Fruit fly (Drosophila melanogaster) whole organism, embryonic: ENCODE data around the gene Hr4.

Source experiments
- Aef1 ChIP-seq: fragments of 200-800 bp; sonication (Bioruptor generic); IDR thresholded peaks from 3 replicates; pipeline ENCODE4 v1.3.6; 2022; ENCODE audit warnings: missing biosample characterization, missing genetic modification characterization
- Asciz ChIP-seq: fragments of 200-800 bp; sonication (Bioruptor generic); optimal IDR thresholded peaks from 2 replicates; lab custom pipeline; 2017; ENCODE audit warnings: missing biosample characterization, mild to moderate bottlenecking, missing genetic modification characterization, missing genetic modification reagents
- Atf3 ChIP-seq: fragments of 200-800 bp; sonication (Bioruptor generic); optimal IDR thresholded peaks from 3 replicates; lab custom pipeline; 2016; ENCODE audit warnings: missing biosample characterization, missing genetic modification characterization
- CG1024 ChIP-seq: fragments of 200-800 bp; sonication (Bioruptor generic); IDR thresholded peaks from 2 replicates; pipeline ENCODE4 v1.3.6; 2022; ENCODE audit warnings: missing biosample characterization, missing genetic modification characterization
- CG10462 ChIP-seq: fragments of 200-800 bp; sonication (Bioruptor generic); optimal IDR thresholded peaks from 2 replicates; lab custom pipeline; 2016; ENCODE audit warnings: missing biosample characterization, missing genetic modification characterization
- CG11723 ChIP-seq: fragments of 200-800 bp; sonication (Bioruptor generic); optimal IDR thresholded peaks from 2 replicates; lab custom pipeline; 2017; ENCODE audit warnings: missing biosample characterization, mild to moderate bottlenecking, missing genetic modification characterization
- CG12155 ChIP-seq: fragments of 200-800 bp; sonication (Bioruptor generic); optimal IDR thresholded peaks from 3 replicates; lab custom pipeline; 2016; ENCODE audit warnings: missing biosample characterization, missing genetic modification characterization
- CG12942 ChIP-seq: fragments of 200-800 bp; sonication (Bioruptor generic); optimal IDR thresholded peaks from 3 replicates; lab custom pipeline; 2016; ENCODE audit warnings: missing biosample characterization, missing genetic modification characterization
- CG14441 ChIP-seq: fragments of 200-800 bp; sonication (Bioruptor generic); IDR thresholded peaks from 2 replicates; pipeline ENCODE4 v1.3.6; 2022; ENCODE audit warnings: missing biosample characterization, missing genetic modification characterization
- CG15011 ChIP-seq: fragments of 200-800 bp; sonication (Bioruptor generic); optimal IDR thresholded peaks from 3 replicates; lab custom pipeline; 2018; ENCODE audit warnings: missing biosample characterization, mild to moderate bottlenecking, missing genetic modification characterization
- CG17385 ChIP-seq: fragments of 200-800 bp; sonication (Bioruptor generic); optimal IDR thresholded peaks from 3 replicates; lab custom pipeline; 2018; ENCODE audit warnings: missing biosample characterization, mild to moderate bottlenecking, missing genetic modification characterization
- CG18262 ChIP-seq: fragments of 200-800 bp; optimal IDR thresholded peaks from 3 replicates; lab custom pipeline; 2019; ENCODE audit warnings: missing biosample characterization, mild to moderate bottlenecking, missing genetic modification characterization, moderate library complexity
- CG2199 ChIP-seq: fragments of 200-800 bp; sonication (Bioruptor generic); IDR thresholded peaks from 3 replicates; pipeline ENCODE4 v1.3.6; 2022; ENCODE audit warnings: missing biosample characterization, missing genetic modification characterization
- CG2875 ChIP-seq: fragments of 200-800 bp; sonication (Bioruptor generic); optimal IDR thresholded peaks from 2 replicates; lab custom pipeline; 2017; ENCODE audit warnings: missing biosample characterization, mild to moderate bottlenecking, missing genetic modification characterization, missing genetic modification reagents
- CG30020 ChIP-seq: fragments of 200-800 bp; optimal IDR thresholded peaks from 2 replicates; lab custom pipeline; 2019; ENCODE audit warnings: missing biosample characterization, mild to moderate bottlenecking, missing genetic modification characterization, moderate library complexity
- CG31388 ChIP-seq: fragments of 200-800 bp; sonication (Bioruptor generic); optimal IDR thresholded peaks from 2 replicates; lab custom pipeline; 2016; ENCODE audit warnings: missing biosample characterization, missing genetic modification characterization
- CG31441 ChIP-seq: fragments of 200-800 bp; sonication (Bioruptor generic); IDR thresholded peaks from 2 replicates; pipeline ENCODE4 v1.3.6; 2022; ENCODE audit warnings: missing biosample characterization, missing genetic modification characterization
- CG4820 ChIP-seq: fragments of 200-800 bp; sonication (Bioruptor generic); optimal IDR thresholded peaks from 3 replicates; lab custom pipeline; 2016; ENCODE audit warnings: missing biosample characterization, missing genetic modification characterization
- CG7357 ChIP-seq: fragments of 200-800 bp; sonication (Bioruptor generic); IDR thresholded peaks from 3 replicates; pipeline ENCODE4 v1.3.6; 2022; ENCODE audit warnings: missing biosample characterization, missing genetic modification characterization
- CG7745 ChIP-seq: fragments of 200-800 bp; sonication (Bioruptor generic); optimal IDR thresholded peaks from 2 replicates; lab custom pipeline; 2018; ENCODE audit warnings: missing biosample characterization, mild to moderate bottlenecking, missing genetic modification characterization, moderate library complexity
- CG8359 ChIP-seq: fragments of 200-800 bp; sonication (Bioruptor generic); optimal IDR thresholded peaks from 2 replicates; lab custom pipeline; 2017; ENCODE audit warnings: missing biosample characterization, mild to moderate bottlenecking, missing genetic modification characterization, borderline replicate concordance
- CG8765 ChIP-seq: fragments of 200-800 bp; sonication (Bioruptor generic); IDR thresholded peaks from 2 replicates; pipeline ENCODE4 v1.3.6; 2022; ENCODE audit warnings: missing biosample characterization, missing genetic modification characterization
- CG8944 ChIP-seq: fragments of 200-800 bp; sonication (Bioruptor generic); optimal IDR thresholded peaks from 3 replicates; lab custom pipeline; 2016; ENCODE audit warnings: missing biosample characterization, missing genetic modification characterization
- CG9609 ChIP-seq: fragments of 200-800 bp; sonication (Bioruptor generic); optimal IDR thresholded peaks from 3 replicates; lab custom pipeline; 2016; ENCODE audit warnings: missing biosample characterization, missing genetic modification characterization
- CG9876 ChIP-seq: fragments of 200-800 bp; sonication (Bioruptor generic); optimal IDR thresholded peaks from 2 replicates; lab custom pipeline; 2016; ENCODE audit warnings: missing biosample characterization, missing genetic modification characterization
- Dek ChIP-seq: fragments of 200-800 bp; sonication (Bioruptor generic); optimal IDR thresholded peaks from 3 replicates; lab custom pipeline; 2019; ENCODE audit warnings: missing biosample characterization, mild to moderate bottlenecking, missing genetic modification characterization, moderate library complexity
- Eip74EF ChIP-seq, 2 experiments: fragments of 200-800 bp in 1 of 2; fragments of >200 bp in 1 of 2; sonication (Bioruptor generic) in 1 of 2; optimal IDR thresholded peaks; 2 replicates each; lab custom pipeline; 2017 to 2019; ENCODE audit warnings: missing biosample characterization in 2 of 2, missing genetic modification characterization in 2 of 2, mild to moderate bottlenecking in 1 of 2, moderate library complexity in 1 of 2
- Ets97D ChIP-seq: fragments of 200-800 bp; sonication (Bioruptor generic); optimal IDR thresholded peaks from 3 replicates; lab custom pipeline; 2016; ENCODE audit warnings: missing biosample characterization, missing genetic modification characterization
- HLH3B ChIP-seq: fragments of 200-800 bp; sonication (Bioruptor generic); IDR thresholded peaks from 2 replicates; pipeline ENCODE4 v1.3.6; 2022; ENCODE audit warnings: missing biosample characterization, missing genetic modification characterization
- Jarid2 ChIP-seq: fragments of 200-800 bp; sonication (Bioruptor generic); optimal IDR thresholded peaks from 3 replicates; lab custom pipeline; 2017; ENCODE audit warnings: mild to moderate bottlenecking, missing biosample characterization, missing genetic modification reagents, missing genetic modification characterization
- MBD-R2 ChIP-seq: fragments of 200-800 bp; sonication (Bioruptor generic); IDR thresholded peaks from 2 replicates; pipeline ENCODE4 v1.3.6; 2022; ENCODE audit warnings: missing biosample characterization, missing genetic modification characterization
- Nf-YB ChIP-seq: fragments of 200-800 bp; sonication (Bioruptor generic); optimal IDR thresholded peaks from 3 replicates; lab custom pipeline; 2019; ENCODE audit warnings: missing biosample characterization, mild to moderate bottlenecking, missing genetic modification characterization, moderate library complexity
- NfI ChIP-seq: fragments of 200-800 bp; sonication (Bioruptor generic); optimal IDR thresholded peaks from 3 replicates; lab custom pipeline; 2018; ENCODE audit warnings: missing biosample characterization, mild to moderate bottlenecking, missing genetic modification characterization, moderate library complexity
- Trl ChIP-seq, 3 experiments: fragments of >200 bp in 2 of 3; fragments of 200-800 bp in 1 of 3; sonication (Bioruptor generic) in 1 of 3; optimal IDR thresholded peaks; 2 replicates in 1 of 3; 3 replicates in 2 of 3; lab custom pipeline; 2016 to 2017; ENCODE audit warnings: missing biosample characterization in 1 of 3, missing genetic modification characterization in 1 of 3
- Usf ChIP-seq: fragments of 200-800 bp; sonication (Bioruptor generic); optimal IDR thresholded peaks from 2 replicates; lab custom pipeline; 2017; ENCODE audit warnings: missing genotype, missing biosample characterization, missing genetic modification characterization
- bab2 ChIP-seq: fragments of 200-800 bp; sonication (Bioruptor generic); optimal IDR thresholded peaks from 2 replicates; lab custom pipeline; 2016; ENCODE audit warnings: missing biosample characterization, missing genetic modification characterization
- bcd ChIP-seq: fragments of 200-800 bp; sonication (Bioruptor generic); optimal IDR thresholded peaks from 2 replicates; lab custom pipeline; 2017; ENCODE audit warnings: missing biosample characterization, mild to moderate bottlenecking, missing genetic modification characterization
- chm ChIP-seq: fragments of 200-800 bp; sonication (Bioruptor generic); IDR thresholded peaks from 2 replicates; pipeline ENCODE4 v1.3.6; 2022; ENCODE audit warnings: missing biosample characterization, missing genetic modification characterization
- dmrt11E ChIP-seq: fragments of 200-800 bp; sonication (Bioruptor generic); optimal IDR thresholded peaks from 3 replicates; lab custom pipeline; 2018; ENCODE audit warnings: missing biosample characterization, mild to moderate bottlenecking, missing genetic modification characterization, moderate library complexity
- esg ChIP-seq: fragments of 200-800 bp; sonication (Bioruptor generic); conservative IDR thresholded peaks from 2 replicates; pipeline ENCODE4 v1.3.6; 2022; ENCODE audit warnings: missing biosample characterization, missing genetic modification characterization
- kay ChIP-seq: fragments of 200-800 bp; sonication (Bioruptor generic); optimal IDR thresholded peaks from 2 replicates; lab custom pipeline; 2016; ENCODE audit warnings: missing biosample characterization, missing genetic modification characterization
- ken ChIP-seq: fragments of 200-800 bp; sonication (Bioruptor generic); IDR thresholded peaks from 3 replicates; pipeline ENCODE4 v1.3.6; 2022; ENCODE audit warnings: missing biosample characterization, missing genetic modification characterization
- mirr ChIP-seq: fragments of 200-800 bp; sonication (Bioruptor generic); optimal IDR thresholded peaks from 3 replicates; lab custom pipeline; 2018; ENCODE audit warnings: missing biosample characterization, mild to moderate bottlenecking, missing genetic modification characterization
- nerfin-2 ChIP-seq: fragments of 200-800 bp; sonication (Bioruptor generic); IDR thresholded peaks from 2 replicates; pipeline ENCODE4 v1.3.6; 2022; ENCODE audit warnings: missing biosample characterization, missing genetic modification characterization; ENCODE audit not compliant: partially characterized antibody
- ro ChIP-seq: fragments of 200-800 bp; sonication (Bioruptor generic); IDR thresholded peaks from 2 replicates; pipeline ENCODE4 v1.3.6; 2022; ENCODE audit warnings: missing biosample characterization, missing genetic modification characterization
- tin ChIP-seq: fragments of 200-800 bp; sonication (Bioruptor generic); optimal IDR thresholded peaks from 3 replicates; lab custom pipeline; 2016; ENCODE audit warnings: missing biosample characterization, missing genetic modification characterization
- trh ChIP-seq: fragments of 200-800 bp; sonication (Bioruptor generic); optimal IDR thresholded peaks from 2 replicates; lab custom pipeline; 2016; ENCODE audit warnings: missing biosample characterization, missing genetic modification characterization
- tup ChIP-seq: fragments of 200-800 bp; sonication (Bioruptor generic); optimal IDR thresholded peaks from 2 replicates; lab custom pipeline; 2016; ENCODE audit warnings: missing biosample characterization, mild to moderate bottlenecking, missing genetic modification characterization, moderate library complexity
- vnd ChIP-seq: fragments of 200-800 bp; sonication (Bioruptor generic); IDR thresholded peaks from 3 replicates; pipeline ENCODE4 v1.3.6; 2022; ENCODE audit warnings: missing biosample characterization, missing genetic modification characterization; ENCODE audit not compliant: partially characterized antibody

Hr4 gene

DNA sequence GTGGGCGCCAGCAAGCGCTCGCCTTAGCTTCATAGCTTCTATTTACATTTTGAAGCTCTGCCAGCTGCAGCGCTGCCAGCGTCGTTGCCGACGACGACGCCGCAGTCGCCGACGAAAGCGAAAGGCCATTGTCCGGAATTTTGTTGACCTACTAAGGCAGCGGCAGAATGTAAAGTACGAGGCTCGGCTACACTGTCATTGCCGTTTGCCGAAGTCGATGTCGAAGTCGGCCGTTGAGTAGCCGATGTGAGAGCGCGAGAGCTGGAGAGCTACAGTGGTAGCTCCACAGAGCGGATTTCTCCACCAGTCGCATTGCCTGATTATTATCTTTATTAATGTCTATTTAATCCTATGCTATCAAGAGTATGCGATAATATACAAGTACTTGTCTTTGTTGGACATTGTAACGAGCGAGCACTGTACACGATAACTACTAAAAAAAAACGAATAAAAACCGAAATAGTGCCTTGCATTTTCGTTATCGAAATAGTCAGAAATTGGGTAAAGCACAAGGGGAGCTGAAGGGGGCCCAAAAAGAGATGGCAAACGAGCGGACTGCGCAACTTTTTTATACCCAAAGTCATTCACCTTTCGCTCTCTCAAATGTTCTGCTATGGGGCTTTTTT is 22.0 kb downstream of the Hr4 start (continued):
- TF ChIP-seq Atf3 (GFP tag; lab: Kevin White, UChicago) (peak; percentile 90), CG2875 (GFP tag; lab: Kevin White, UChicago) (peak; percentile 89), kay (GFP tag; lab: Kevin White, UChicago) (peak; percentile 73), CG2199 (GFP tag; lab: Robert Waterston, UW) (peak; percentile 96), CG12155 (peak; percentile 84), CG1024 (peak; percentile 88), CG14441 (GFP tag; lab: Robert Waterston, UW) (peak; percentile 97), Usf (GFP tag; lab: Kevin White, UChicago) (peak; percentile 70), bab2 (GFP tag; lab: Kevin White, UChicago) (peak; percentile 93), Jarid2 (GFP tag; lab: Kevin White, UChicago) (peak; percentile 76), esg (GFP tag; lab: Robert Waterston, UW) (peak; percentile 96), CG17385 (peak; percentile 92), NfI (GFP tag; lab: Kevin White, UChicago) (peak; percentile 96), CG8944 (GFP tag; lab: Kevin White, UChicago) (peak; percentile 93), mirr (peak; percentile 96), trh (peak; percentile 73), CG15011 (GFP tag; lab: Kevin White, UChicago) (peak; percentile 82), CG30020 (tag; lab: Kevin White, UChicago) (peak; percentile 33), CG12942 (GFP tag; lab: Kevin White, UChicago) (peak; percentile 92), CG8359 (GFP tag; lab: Kevin White, UChicago) (peak; percentile 81), MBD-R2 (GFP tag; lab: Robert Waterston, UW) (peak; percentile 80), nerfin-2 (GFP tag; lab: Robert Waterston, UW) (no peak), ro (GFP tag; lab: Robert Waterston, UW) (peak; percentile 89), ken (GFP tag; lab: Robert Waterston, UW) (peak; percentile 98), Nf-YB (GFP tag; lab: Kevin White, UChicago) (peak; percentile 74), Dek (tag; lab: Kevin White, UChicago) (peak; percentile 92), CG31388 (peak; percentile 85), CG8765 (GFP tag; lab: Robert Waterston, UW) (peak; percentile 63), dmrt11E (tag; lab: Kevin White, UChicago) (peak; percentile 33), CG31441 (GFP tag; lab: Robert Waterston, UW) (peak; percentile 93), CG9876 (GFP tag; lab: Kevin White, UChicago) (peak; percentile 83), CG18262 (tag; lab: Kevin White, UChicago) (peak; percentile 86), CG11723 (GFP tag; lab: Kevin White, UChicago) (peak; percentile 94), HLH3B (GFP tag; lab: Robert Waterston, UW) (peak; percentile 98), Ets97D (GFP tag; lab: Kevin White, UChicago) (peak; percentile 76), tin (GFP tag; lab: Kevin White, UChicago) (peak; percentile 96), Asciz (GFP tag; lab: Kevin White, UChicago) (peak; percentile 89), CG10462 (peak; percentile 88), vnd (GFP tag; lab: Robert Waterston, UW) (0 out of 3 replicates have a peak, but pooled peaks have one; percentile 9), Aef1 (GFP tag; lab: Robert Waterston, UW) (peak; percentile 97), Eip74EF (GFP tag; optimal IDR thresholded peaks at IDR 0.05; lab: Kevin White, UChicago) (peak in 1 of 2 experiments; percentile 87), bcd (GFP tag; lab: Kevin White, UChicago) (peak; percentile 93), tup (GFP tag; lab: Kevin White, UChicago) (peak; percentile 86), CG7357 (GFP tag; lab: Robert Waterston, UW) (peak; percentile 89), chm (GFP tag; lab: Robert Waterston, UW) (peak; percentile 93), Trl (optimal IDR thresholded peaks at IDR 0.05; lab: Kevin White, UChicago) (peak in 1 of 2 experiments; percentile 60), Trl (GFP tag; optimal IDR thresholded peaks at IDR 0.05; lab: Kevin White, UChicago) (peak; percentile 84), CG9609 (GFP tag; lab: Kevin White, UChicago) (peak; percentile 91), CG7745 (no peak), CG4820 (peak; percentile 91)
